Worm (Caenorhabditis elegans) whole organism, L1 larva: ENCODE measurements around the gene F17C11.12.

Experiments used
- C16A3.4 ChIP-seq: fragments of 150-350 bp; optimal IDR thresholded peaks from 2 replicates; lab custom pipeline; 2014; ENCODE audit warnings: missing biosample characterization, missing genetic modification characterization
- C34B4.2 ChIP-seq: sonication (generic microtip); optimal IDR thresholded peaks from 2 replicates; lab custom pipeline; 2017; ENCODE audit warnings: mild to moderate bottlenecking, missing genetic modification characterization, missing compliant biosample characterization
- Y116A8C.19 ChIP-seq: sonication (generic microtip); optimal IDR thresholded peaks from 2 replicates; lab custom pipeline; 2016; ENCODE audit warnings: missing compliant biosample characterization, missing genetic modification characterization, borderline replicate concordance
- blmp-1 ChIP-seq: fragments of 150-350 bp; optimal IDR thresholded peaks from 2 replicates; lab custom pipeline; 2014; ENCODE audit warnings: missing biosample characterization, missing genetic modification characterization
- ceh-63 ChIP-seq: fragments of 200-800 bp; sonication (Bioruptor generic); optimal IDR thresholded peaks from 2 replicates; lab custom pipeline; 2018; ENCODE audit warnings: mild to moderate bottlenecking, missing genetic modification characterization, missing compliant biosample characterization
- ceh-88 ChIP-seq: fragments of 200-800 bp; sonication (Bioruptor generic); IDR thresholded peaks from 2 replicates; pipeline ENCODE4 v1.3.6; 2022; ENCODE audit warnings: missing genetic modification characterization, missing compliant biosample characterization
- ceh-90 ChIP-seq: sonication (generic microtip); optimal IDR thresholded peaks from 2 replicates; lab custom pipeline; 2016; ENCODE audit warnings: missing genetic modification characterization, missing compliant biosample characterization
- ces-1 ChIP-seq: fragments of 150-350 bp; optimal IDR thresholded peaks from 2 replicates; lab custom pipeline; 2014; ENCODE audit warnings: missing biosample characterization, missing genetic modification reagents, missing genetic modification characterization
- dpl-1 ChIP-seq, 3 experiments: fragments of 150-350 bp in 2 of 3; sonication (generic microtip) in 1 of 3; optimal IDR thresholded peaks; 2 replicates each; lab custom pipeline; 2014 to 2017; ENCODE audit warnings: missing biosample characterization in 3 of 3, missing genetic modification characterization in 3 of 3, missing genetic modification reagents in 3 of 3
- egl-27 ChIP-seq, 2 experiments: fragments of 150-350 bp in 1 of 2; sonication (generic microtip); optimal IDR thresholded peaks; 3 replicates each; lab custom pipeline; 2017 to 2018; ENCODE audit warnings: missing biosample characterization in 2 of 2, missing genetic modification characterization in 2 of 2, missing genetic modification reagents in 2 of 2
- elt-2 ChIP-seq: sonication (generic microtip); optimal IDR thresholded peaks from 2 replicates; lab custom pipeline; 2016; ENCODE audit warnings: missing genetic modification characterization, mild to moderate bottlenecking, inconsistent platforms, missing compliant biosample characterization, missing genetic modification reagents
- fkh-10 ChIP-seq: sonication (generic microtip); optimal IDR thresholded peaks from 2 replicates; lab custom pipeline; 2017; ENCODE audit warnings: missing biosample characterization, missing genetic modification reagents, missing genetic modification characterization
- fkh-4 ChIP-seq: sonication (generic microtip); optimal IDR thresholded peaks from 2 replicates; lab custom pipeline; 2016; ENCODE audit warnings: missing compliant biosample characterization, missing genetic modification characterization, borderline replicate concordance
- fkh-8 ChIP-seq: sonication (generic microtip); optimal IDR thresholded peaks from 2 replicates; lab custom pipeline; 2016; ENCODE audit warnings: mild to moderate bottlenecking, missing genetic modification characterization, missing compliant biosample characterization
- fos-1 ChIP-seq: fragments of 150-350 bp; optimal IDR thresholded peaks from 2 replicates; lab custom pipeline; 2014; ENCODE audit warnings: missing biosample characterization, missing genetic modification characterization
- grh-1 ChIP-seq: fragments of 200-800 bp; sonication (Bioruptor generic); IDR thresholded peaks from 2 replicates; pipeline ENCODE4 v1.3.6; 2022; ENCODE audit warnings: missing genetic modification reagents, missing genetic modification characterization, missing compliant biosample characterization
- hlh-17 ChIP-seq: fragments of 200-800 bp; sonication (Bioruptor generic); optimal IDR thresholded peaks from 2 replicates; lab custom pipeline; 2018; ENCODE audit warnings: missing genetic modification characterization, mild to moderate bottlenecking, missing compliant biosample characterization, moderate library complexity, borderline replicate concordance
- hpl-2 ChIP-seq: fragments of 150-350 bp; optimal IDR thresholded peaks from 2 replicates; lab custom pipeline; 2014; ENCODE audit warnings: missing biosample characterization, missing genetic modification reagents, missing genetic modification characterization
- irx-1 ChIP-seq: sonication (generic microtip); optimal IDR thresholded peaks from 2 replicates; lab custom pipeline; 2016; ENCODE audit warnings: missing genetic modification characterization, missing compliant biosample characterization
- jun-1 ChIP-seq: fragments of 150-350 bp; optimal IDR thresholded peaks from 2 replicates; lab custom pipeline; 2014; ENCODE audit warnings: missing biosample characterization, missing genetic modification reagents, missing genetic modification characterization
- lin-13 ChIP-seq: fragments of 150-350 bp; optimal IDR thresholded peaks from 2 replicates; lab custom pipeline; 2014; ENCODE audit warnings: missing biosample characterization, missing genetic modification reagents, missing genetic modification characterization
- lin-14 ChIP-seq: fragments of 200-800 bp; sonication (Bioruptor generic); optimal IDR thresholded peaks from 2 replicates; lab custom pipeline; 2018; ENCODE audit warnings: mild to moderate bottlenecking, missing genetic modification characterization, moderate library complexity, missing compliant biosample characterization
- lin-15B ChIP-seq: fragments of 150-350 bp; sonication (generic microtip); optimal IDR thresholded peaks from 3 replicates; lab custom pipeline; 2014; ENCODE audit warnings: missing biosample characterization, missing genetic modification characterization
- lin-35 ChIP-seq, 2 experiments: fragments of 150-350 bp; optimal IDR thresholded peaks; 2 replicates each; lab custom pipeline; 2014; ENCODE audit warnings: missing biosample characterization in 2 of 2, missing genetic modification characterization in 2 of 2, missing genetic modification reagents in 2 of 2
- lsy-2 ChIP-seq, 2 experiments: fragments of 150-350 bp; optimal IDR thresholded peaks; 2 replicates each; lab custom pipeline; 2014; ENCODE audit warnings: missing biosample characterization in 2 of 2, missing genetic modification characterization in 2 of 2
- mdl-1 ChIP-seq, 2 experiments: fragments of 150-350 bp; optimal IDR thresholded peaks; 2 replicates each; lab custom pipeline; 2014 to 2017; ENCODE audit warnings: missing biosample characterization in 2 of 2, missing genetic modification characterization in 2 of 2, inconsistent platforms in 1 of 2
- mef-2 ChIP-seq: fragments of 150-350 bp; optimal IDR thresholded peaks from 2 replicates; lab custom pipeline; 2014; ENCODE audit warnings: missing biosample characterization, missing genetic modification characterization
- mep-1 ChIP-seq: fragments of 150-350 bp; optimal IDR thresholded peaks from 2 replicates; lab custom pipeline; 2014; ENCODE audit warnings: missing biosample characterization, missing genetic modification characterization
- nhr-19 ChIP-seq: fragments of 200-800 bp; sonication (Bioruptor generic); conservative IDR thresholded peaks from 2 replicates; pipeline ENCODE4 v1.3.6; 2022; ENCODE audit warnings: missing genetic modification characterization, missing compliant biosample characterization
- nhr-20 ChIP-seq: sonication (generic microtip); optimal IDR thresholded peaks from 2 replicates; lab custom pipeline; 2016; ENCODE audit warnings: mild to moderate bottlenecking, missing genetic modification characterization, missing compliant biosample characterization
- nhr-28 ChIP-seq: fragments of 150-350 bp; optimal IDR thresholded peaks from 2 replicates; lab custom pipeline; 2014; ENCODE audit warnings: missing biosample characterization, missing genetic modification characterization
- nhr-47 ChIP-seq: sonication (generic microtip); optimal IDR thresholded peaks from 2 replicates; lab custom pipeline; 2016; ENCODE audit warnings: mild to moderate bottlenecking, missing genetic modification characterization, moderate library complexity, missing compliant biosample characterization
- nhr-71 ChIP-seq: sonication (generic microtip); optimal IDR thresholded peaks from 2 replicates; lab custom pipeline; 2016; ENCODE audit warnings: mild to moderate bottlenecking, missing genetic modification characterization, moderate library complexity, missing compliant biosample characterization
- nhr-76 ChIP-seq: sonication (generic microtip); optimal IDR thresholded peaks from 2 replicates; lab custom pipeline; 2017; ENCODE audit warnings: missing biosample characterization, missing genetic modification characterization
- nhr-77 ChIP-seq: fragments of 150-350 bp; optimal IDR thresholded peaks from 2 replicates; lab custom pipeline; 2014; ENCODE audit warnings: missing biosample characterization, missing genetic modification characterization
- nhr-84 ChIP-seq: sonication (generic microtip); optimal IDR thresholded peaks from 2 replicates; lab custom pipeline; 2017; ENCODE audit warnings: missing biosample characterization, missing genetic modification characterization
- nhr-85 ChIP-seq: sonication (generic microtip); peaks from one replicate; lab custom pipeline; 2016; ENCODE audit warnings: missing genetic modification characterization, inconsistent platforms, missing compliant biosample characterization
- nhr-90 ChIP-seq: sonication (generic microtip); optimal IDR thresholded peaks from 2 replicates; lab custom pipeline; 2016; ENCODE audit warnings: mild to moderate bottlenecking, missing genetic modification characterization, missing compliant biosample characterization; ENCODE audit not compliant: poor library complexity
- pag-3 ChIP-seq: sonication (generic microtip); optimal IDR thresholded peaks from 2 replicates; lab custom pipeline; 2017; ENCODE audit warnings: missing genetic modification characterization, mild to moderate bottlenecking, missing compliant biosample characterization, antibody characterized with exemption, borderline replicate concordance; ENCODE audit not compliant: insufficient read depth
- pqm-1 ChIP-seq: sonication (generic microtip); optimal IDR thresholded peaks from 3 replicates; lab custom pipeline; 2017; ENCODE audit warnings: missing biosample characterization, missing genetic modification characterization
- rnt-1 ChIP-seq: sonication (generic microtip); optimal IDR thresholded peaks from 2 replicates; lab custom pipeline; 2016; ENCODE audit warnings: mild to moderate bottlenecking, missing genetic modification characterization, moderate library complexity, missing compliant biosample characterization
- snpc-4 ChIP-seq: fragments of 150-350 bp; optimal IDR thresholded peaks from 2 replicates; lab custom pipeline; 2014; ENCODE audit warnings: missing biosample characterization, missing genetic modification characterization
- snu-23 ChIP-seq: sonication (generic microtip); optimal IDR thresholded peaks from 2 replicates; lab custom pipeline; 2016; ENCODE audit warnings: missing genetic modification characterization, missing compliant biosample characterization
- sox-4 ChIP-seq: sonication (generic microtip); optimal IDR thresholded peaks from 2 replicates; lab custom pipeline; 2016; ENCODE audit warnings: missing genetic modification characterization, missing compliant biosample characterization
- tbx-2 ChIP-seq: sonication (generic microtip); optimal IDR thresholded peaks from 2 replicates; lab custom pipeline; 2016; ENCODE audit warnings: missing genetic modification characterization, missing compliant biosample characterization
- unc-30 ChIP-seq: sonication (generic microtip); optimal IDR thresholded peaks from 2 replicates; lab custom pipeline; 2017; ENCODE audit warnings: missing biosample characterization, missing genetic modification characterization
- unc-62 ChIP-seq: fragments of 150-350 bp; optimal IDR thresholded peaks from 2 replicates; lab custom pipeline; 2014; ENCODE audit warnings: missing biosample characterization, missing genetic modification reagents, missing genetic modification characterization
- unc-98 ChIP-seq: fragments of 200-800 bp; sonication (Bioruptor generic); IDR thresholded peaks from 2 replicates; pipeline ENCODE4 v1.3.6; 2022; ENCODE audit warnings: missing genetic modification characterization, missing compliant biosample characterization
- vab-15 ChIP-seq: sonication (generic microtip); optimal IDR thresholded peaks from 2 replicates; lab custom pipeline; 2017; ENCODE audit warnings: missing genotype, mild to moderate bottlenecking, missing genetic modification characterization, missing compliant biosample characterization
- xbp-1 ChIP-seq: sonication (generic microtip); optimal IDR thresholded peaks from 2 replicates; lab custom pipeline; 2016; ENCODE audit warnings: missing genetic modification characterization, missing compliant biosample characterization
- zag-1 ChIP-seq: fragments of 150-350 bp; optimal IDR thresholded peaks from 2 replicates; lab custom pipeline; 2014; ENCODE audit warnings: missing biosample characterization, missing genetic modification characterization
- zip-4 ChIP-seq: fragments of 200-800 bp; sonication (Bioruptor generic); optimal IDR thresholded peaks from 2 replicates; lab custom pipeline; 2018; ENCODE audit warnings: mild to moderate bottlenecking, missing genetic modification characterization, moderate library complexity, missing compliant biosample characterization
- ztf-4 ChIP-seq: fragments of 150-350 bp; optimal IDR thresholded peaks from 2 replicates; lab custom pipeline; 2014; ENCODE audit warnings: missing biosample characterization, missing genetic modification characterization

F17C11.12 gene

DNA sequence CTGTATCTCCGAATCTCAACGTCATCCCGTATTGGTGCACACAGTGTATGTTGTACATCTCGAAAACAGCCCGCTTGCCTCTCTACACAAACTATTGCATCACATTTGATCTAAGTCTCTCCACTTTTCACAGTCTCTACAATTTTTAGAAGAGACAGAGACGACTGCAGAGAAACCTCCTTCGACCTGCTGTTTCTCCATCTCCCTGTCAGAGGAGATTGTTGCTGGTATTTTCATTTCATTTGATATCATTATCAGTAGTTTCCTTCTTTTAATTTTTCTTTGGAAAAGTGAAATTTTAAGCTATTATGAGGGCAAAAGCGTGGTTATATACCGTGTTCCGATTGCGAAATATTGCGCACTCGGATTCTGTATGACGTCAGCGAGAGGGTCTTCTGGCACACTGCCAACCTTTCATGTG is 3.9 kb upstream of the F17C11.12 start:
- TF ChIP-seq unc-62 (GFP tag; lab: Kevin White, UChicago), result no peak
- TF ChIP-seq lsy-2 (tag; optimal IDR thresholded peaks at IDR 0.05; lab: Kevin White, UChicago), result peak; percentile 53 to 70
- no peak for TF ChIP-seq ces-1
- TF ChIP-seq ceh-90 (tag; lab: Kevin White, UChicago), result peak; percentile 14
- no peak for TF ChIP-seq C34B4.2 (tag; lab: Kevin White, UChicago)
- no peak for TF ChIP-seq ceh-88 (GFP tag; lab: Robert Waterston, UW)
- peak; percentile 50 for TF ChIP-seq nhr-90 (tag; lab: Kevin White, UChicago)
- TF ChIP-seq hlh-17 (GFP tag; lab: Kevin White, UChicago), result no peak
- TF ChIP-seq nhr-85 (tag; lab: Kevin White, UChicago), result peak; percentile 87
- TF ChIP-seq irx-1, result no peak
- TF ChIP-seq nhr-47 (tag; lab: Kevin White, UChicago), result peak; percentile 57
- peak; percentile 71 for TF ChIP-seq zip-4
- peak; percentile 7 for TF ChIP-seq fkh-8 (tag; lab: Kevin White, UChicago)
- TF ChIP-seq mep-1 (tag; lab: Kevin White, UChicago), result peak; percentile 79
- TF ChIP-seq unc-98 (GFP tag; lab: Robert Waterston, UW), result no peak
- TF ChIP-seq tbx-2 (tag; lab: Kevin White, UChicago), result peak; percentile 24
- peak; percentile 83 for TF ChIP-seq nhr-71 (tag; lab: Kevin White, UChicago)
- TF ChIP-seq sox-4 (tag; lab: Kevin White, UChicago), result no peak
- no peak for TF ChIP-seq vab-15 (tag; lab: Kevin White, UChicago)
- TF ChIP-seq lin-15B (tag; lab: Kevin White, UChicago), result no peak
- TF ChIP-seq nhr-20, result peak; percentile 73
- TF ChIP-seq lin-35 (GFP tag; optimal IDR thresholded peaks at IDR 0.05; lab: Kevin White, UChicago), result peak; percentile 43 to 61
- TF ChIP-seq elt-2 (tag; lab: Kevin White, UChicago), result peak; percentile 95
- peak; percentile 18 for TF ChIP-seq fkh-10 (GFP tag; lab: Kevin White, UChicago)
- TF ChIP-seq nhr-76 (tag; lab: Kevin White, UChicago), result no peak
- TF ChIP-seq nhr-28 (tag; lab: Kevin White, UChicago), result no peak
- TF ChIP-seq ceh-63 (GFP tag; lab: Kevin White, UChicago), result no peak
- no peak for TF ChIP-seq egl-27 (tag; optimal IDR thresholded peaks at IDR 0.05; lab: Kevin White, UChicago)
- no peak for TF ChIP-seq snpc-4
- peak; percentile 93 for TF ChIP-seq blmp-1 (tag; lab: Kevin White, UChicago)
- TF ChIP-seq nhr-19 (GFP tag; lab: Robert Waterston, UW), result peak; percentile 66
- TF ChIP-seq hpl-2 (GFP tag; lab: Kevin White, UChicago), result peak; percentile 64
- TF ChIP-seq C16A3.4, result peak; percentile 62
- TF ChIP-seq snu-23 (GFP tag; lab: Kevin White, UChicago), result peak; percentile 78
- peak; percentile 4 to 32 (median 30) for TF ChIP-seq dpl-1 (GFP tag; optimal IDR thresholded peaks at IDR 0.05; lab: Kevin White, UChicago)
- peak; percentile 16 for TF ChIP-seq pqm-1 (tag; lab: Kevin White, UChicago)
- peak; percentile 62 for TF ChIP-seq jun-1
- no peak for TF ChIP-seq grh-1 (GFP tag; lab: Robert Waterston, UW)
- peak; percentile 60 for TF ChIP-seq rnt-1 (tag; lab: Kevin White, UChicago)
- TF ChIP-seq mdl-1 (tag; optimal IDR thresholded peaks at IDR 0.05; lab: Kevin White, UChicago), result peak in 1 of 2 experiments; percentile 53
- TF ChIP-seq lin-14 (GFP tag; lab: Kevin White, UChicago), result peak; percentile 85
- no peak for TF ChIP-seq mef-2 (tag; lab: Kevin White, UChicago)
- TF ChIP-seq zag-1, result no peak
- no peak for TF ChIP-seq fkh-4
- TF ChIP-seq Y116A8C.19, result no peak
- peak; percentile 24 for TF ChIP-seq xbp-1
- TF ChIP-seq nhr-77 (tag; lab: Kevin White, UChicago), result peak; percentile 79
- no peak for TF ChIP-seq unc-30 (tag; lab: Kevin White, UChicago)
- no peak for TF ChIP-seq lin-13 (GFP tag; lab: Kevin White, UChicago)
- peak; percentile 62 for TF ChIP-seq fos-1
- no peak for TF ChIP-seq nhr-84
- no peak for TF ChIP-seq pag-3 (tag; lab: Kevin White, UChicago)
- TF ChIP-seq ztf-4, result peak; percentile 16
